1 fruit fly cellular context compared by ENCODE assay signal in the genomic region with DNA sequence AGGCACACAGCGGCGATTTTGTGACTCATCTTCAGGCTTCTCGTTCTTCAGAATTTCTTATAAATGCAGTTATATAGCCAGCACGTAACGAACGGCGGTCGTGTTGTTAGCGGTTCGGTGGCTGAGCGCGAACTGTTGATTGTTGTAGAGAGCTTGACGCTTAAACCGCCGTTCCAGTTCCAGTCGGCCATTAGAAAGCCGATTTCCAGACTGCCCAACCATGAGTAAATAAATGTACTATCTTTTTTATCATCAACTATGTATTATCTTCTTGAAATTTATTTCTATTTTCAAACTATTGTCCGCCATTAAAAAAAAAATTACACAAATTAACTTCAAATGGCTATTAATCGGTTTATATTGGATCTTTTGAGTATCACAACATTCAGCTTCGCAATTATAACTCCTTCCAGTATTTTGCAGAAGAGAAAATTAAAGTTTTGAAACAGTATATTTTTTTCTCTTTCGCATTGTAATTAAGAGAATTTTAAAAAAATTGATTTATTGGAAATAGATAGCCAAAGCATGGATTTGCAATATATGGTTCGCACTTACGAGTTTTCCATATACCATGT.
TF ChIP-seq lines count a peak whose summit lies in the region.

A gene (minus strand): TSS at position 141 of the 575 bp plus-strand sequence.

TF ChIP-seq in whole organism, embryonic, 481 proteins besides CTCF, POLR2A, EP300 and RAD21 (continued from another document):
- no peak for TF ChIP-seq MESR4 (GFP tag; optimal IDR thresholded peaks at IDR 0.05; lab: Kevin White, UChicago)
- TF ChIP-seq fd3F (GFP tag; optimal IDR thresholded peaks at IDR 0.05; lab: Kevin White, UChicago), result no peak
- TF ChIP-seq fd64A (GFP tag; optimal IDR thresholded peaks at IDR 0.05; lab: Kevin White, UChicago), result no peak
- no peak for TF ChIP-seq CG2202 (tag; optimal IDR thresholded peaks at IDR 0.05; lab: Kevin White, UChicago)
- no peak for TF ChIP-seq Myb (GFP tag; optimal IDR thresholded peaks at IDR 0.05; lab: Kevin White, UChicago)
- no peak for TF ChIP-seq CG31224 (GFP tag; IDR thresholded peaks at IDR 0.05; lab: Robert Waterston, UW)
- no peak for TF ChIP-seq onecut (GFP tag; IDR thresholded peaks at IDR 0.05; lab: Robert Waterston, UW)
- no peak for TF ChIP-seq CG5245 (GFP tag; optimal IDR thresholded peaks at IDR 0.05; lab: Kevin White, UChicago)
- TF ChIP-seq CG17802 (tag; optimal IDR thresholded peaks at IDR 0.05; lab: Kevin White, UChicago), result no peak
- no peak for TF ChIP-seq Chrac-16 (GFP tag; optimal IDR thresholded peaks at IDR 0.05; lab: Kevin White, UChicago)
- no peak for TF ChIP-seq BtbVII (GFP tag; optimal IDR thresholded peaks at IDR 0.05; lab: Kevin White, UChicago)
- no peak for TF ChIP-seq D19B (GFP tag; optimal IDR thresholded peaks at IDR 0.05; lab: Kevin White, UChicago)
- TF ChIP-seq sisA (GFP tag; IDR thresholded peaks at IDR 0.05; lab: Robert Waterston, UW), result no peak
- TF ChIP-seq Sin3A (optimal IDR thresholded peaks at IDR 0.05; lab: Kevin White, UChicago), result no peak
- no peak for TF ChIP-seq B-H1 (GFP tag; IDR thresholded peaks at IDR 0.05; lab: Robert Waterston, UW)
- no peak for TF ChIP-seq wdn (GFP tag; IDR thresholded peaks at IDR 0.05; lab: Robert Waterston, UW)
- TF ChIP-seq pzg (GFP tag; optimal IDR thresholded peaks at IDR 0.05; lab: Kevin White, UChicago), result peak; percentile 0
- TF ChIP-seq ato (GFP tag; IDR thresholded peaks at IDR 0.05; lab: Robert Waterston, UW; ENCODE audit: partially characterized antibody), result no peak
- no peak for TF ChIP-seq CG6689 (GFP tag; IDR thresholded peaks at IDR 0.05; lab: Robert Waterston, UW)
- TF ChIP-seq CG12104 (GFP tag; optimal IDR thresholded peaks at IDR 0.05; lab: Kevin White, UChicago), result no peak
- TF ChIP-seq Jarid2 (GFP tag; optimal IDR thresholded peaks at IDR 0.05; lab: Kevin White, UChicago), result peak; percentile 65
- TF ChIP-seq CG14860 (GFP tag; IDR thresholded peaks at IDR 0.05; lab: Robert Waterston, UW; ENCODE audit: partially characterized antibody), result no peak
- peak; percentile 0 for TF ChIP-seq kni (GFP tag; optimal IDR thresholded peaks at IDR 0.05; lab: Kevin White, UChicago)
- no peak for TF ChIP-seq CG8290 (GFP tag; optimal IDR thresholded peaks at IDR 0.05; lab: Kevin White, UChicago)
- TF ChIP-seq CG8290 (tag; optimal IDR thresholded peaks at IDR 0.05; lab: Kevin White, UChicago), result no peak
- no peak for TF ChIP-seq GATAe (GFP tag; conservative IDR thresholded peaks at IDR 0.05; lab: Robert Waterston, UW)
- TF ChIP-seq CG6791 (GFP tag; IDR thresholded peaks at IDR 0.05; lab: Robert Waterston, UW; ENCODE audit: partially characterized antibody), result no peak
- TF ChIP-seq CrebB (tag; optimal IDR thresholded peaks at IDR 0.05; lab: Kevin White, UChicago), result no peak
- TF ChIP-seq p53 (GFP tag; optimal IDR thresholded peaks at IDR 0.05; lab: Kevin White, UChicago), result no peak
- no peak for TF ChIP-seq Hsf (GFP tag; optimal IDR thresholded peaks at IDR 0.05; lab: Kevin White, UChicago)
- TF ChIP-seq CG10274 (GFP tag; optimal IDR thresholded peaks at IDR 0.05; lab: Kevin White, UChicago), result no peak
- TF ChIP-seq CG31388 (GFP tag; optimal IDR thresholded peaks at IDR 0.05; lab: Kevin White, UChicago), result no peak
- no peak for TF ChIP-seq CG11398 (GFP tag; optimal IDR thresholded peaks at IDR 0.05; lab: Kevin White, UChicago)
- no peak for TF ChIP-seq CG13287 (GFP tag; IDR thresholded peaks at IDR 0.05; lab: Robert Waterston, UW; ENCODE audit: partially characterized antibody)
- TF ChIP-seq Antp (GFP tag; optimal IDR thresholded peaks at IDR 0.05; lab: Kevin White, UChicago), result no peak
- TF ChIP-seq stwl (tag; optimal IDR thresholded peaks at IDR 0.05; lab: Kevin White, UChicago), result peak; percentile 6
- TF ChIP-seq CG15601 (tag; optimal IDR thresholded peaks at IDR 0.05; lab: Kevin White, UChicago), result no peak
- TF ChIP-seq Pdp1 (GFP tag; optimal IDR thresholded peaks at IDR 0.05; lab: Kevin White, UChicago), result peak in 1 of 2 experiments; percentile 31
- TF ChIP-seq CG34422 (GFP tag; IDR thresholded peaks at IDR 0.05; lab: Robert Waterston, UW), result 0 out of 3 replicates have a peak, but pooled peaks have one; percentile 35
- TF ChIP-seq CG7357 (GFP tag; IDR thresholded peaks at IDR 0.05; lab: Robert Waterston, UW), result no peak
- no peak for TF ChIP-seq so (GFP tag; IDR thresholded peaks at IDR 0.05; lab: Robert Waterston, UW)
- TF ChIP-seq chif (GFP tag; optimal IDR thresholded peaks at IDR 0.05; lab: Kevin White, UChicago), result no peak
- no peak for TF ChIP-seq seq (GFP tag; IDR thresholded peaks at IDR 0.05; lab: Robert Waterston, UW)
- TF ChIP-seq Oaz (GFP tag; IDR thresholded peaks at IDR 0.05; lab: Robert Waterston, UW), result no peak
- no peak for TF ChIP-seq scrt (GFP tag; optimal IDR thresholded peaks at IDR 0.05; lab: Kevin White, UChicago)
- TF ChIP-seq CG12769 (tag; optimal IDR thresholded peaks at IDR 0.05; lab: Kevin White, UChicago), result no peak
- TF ChIP-seq CG17912 (GFP tag; optimal IDR thresholded peaks at IDR 0.05; lab: Kevin White, UChicago), result no peak
- no peak for TF ChIP-seq H15 (GFP tag; IDR thresholded peaks at IDR 0.05; lab: Robert Waterston, UW)
- TF ChIP-seq CG7556 (GFP tag; optimal IDR thresholded peaks at IDR 0.05; lab: Kevin White, UChicago), result no peak
- TF ChIP-seq CG13123 (GFP tag; optimal IDR thresholded peaks at IDR 0.05; lab: Kevin White, UChicago), result no peak
- TF ChIP-seq unpg (GFP tag; optimal IDR thresholded peaks at IDR 0.05; lab: Kevin White, UChicago), result no peak
- TF ChIP-seq CG2199 (GFP tag; IDR thresholded peaks at IDR 0.05; lab: Robert Waterston, UW), result no peak
- TF ChIP-seq CG6654 (GFP tag; optimal IDR thresholded peaks at IDR 0.05; lab: Kevin White, UChicago), result no peak
- no peak for TF ChIP-seq Poxn (GFP tag; IDR thresholded peaks at IDR 0.05; lab: Robert Waterston, UW)
- no peak for TF ChIP-seq gce (GFP tag; IDR thresholded peaks at IDR 0.05; lab: Robert Waterston, UW)
- TF ChIP-seq lov (optimal IDR thresholded peaks at IDR 0.05; lab: Kevin White, UChicago), result no peak
- 0 out of 3 replicates have a peak, but pooled peaks have one; percentile 35 for TF ChIP-seq lov (GFP tag; IDR thresholded peaks at IDR 0.05; lab: Robert Waterston, UW)
- TF ChIP-seq cg (GFP tag; optimal IDR thresholded peaks at IDR 0.05; lab: Kevin White, UChicago), result no peak
- TF ChIP-seq CG1647 (GFP tag; optimal IDR thresholded peaks at IDR 0.05; lab: Kevin White, UChicago), result no peak
- no peak for TF ChIP-seq CG2120 (GFP tag; optimal IDR thresholded peaks at IDR 0.05; lab: Kevin White, UChicago)
- TF ChIP-seq Dll (GFP tag; IDR thresholded peaks at IDR 0.05; lab: Robert Waterston, UW; ENCODE audit: partially characterized antibody), result peak; percentile 28; the same call in 1 of the 4 replicates
- peak; percentile 52; the same call in 1 of the 2 replicates for TF ChIP-seq chm (GFP tag; IDR thresholded peaks at IDR 0.05; lab: Robert Waterston, UW)
- TF ChIP-seq CG12155 (GFP tag; optimal IDR thresholded peaks at IDR 0.05; lab: Kevin White, UChicago), result no peak
- no peak for TF ChIP-seq gem (tag; optimal IDR thresholded peaks at IDR 0.05; lab: Kevin White, UChicago)
- TF ChIP-seq Mrtf (GFP tag; IDR thresholded peaks at IDR 0.05; lab: Robert Waterston, UW), result no peak
- no peak for TF ChIP-seq CG11723 (GFP tag; optimal IDR thresholded peaks at IDR 0.05; lab: Kevin White, UChicago)
- TF ChIP-seq oc (tag; optimal IDR thresholded peaks at IDR 0.05; lab: Kevin White, UChicago), result peak; percentile 5
- TF ChIP-seq ac (GFP tag; optimal IDR thresholded peaks at IDR 0.05; lab: Kevin White, UChicago), result no peak
- no peak for TF ChIP-seq CG17361 (GFP tag; IDR thresholded peaks at IDR 0.05; lab: Robert Waterston, UW)
- no peak for TF ChIP-seq CG13296 (GFP tag; optimal IDR thresholded peaks at IDR 0.05; lab: Kevin White, UChicago)
- TF ChIP-seq bowl (GFP tag; IDR thresholded peaks at IDR 0.05; lab: Robert Waterston, UW), result no peak
- TF ChIP-seq ci (GFP tag; IDR thresholded peaks at IDR 0.05; lab: Robert Waterston, UW), result peak; percentile 26; the same call in 1 of the 3 replicates
- TF ChIP-seq crp (GFP tag; optimal IDR thresholded peaks at IDR 0.05; lab: Kevin White, UChicago), result no peak
- TF ChIP-seq CG4328 (GFP tag; optimal IDR thresholded peaks at IDR 0.05; lab: Kevin White, UChicago), result no peak
- TF ChIP-seq Nf-YA (GFP tag; IDR thresholded peaks at IDR 0.05; lab: Robert Waterston, UW), result no peak
- TF ChIP-seq CG11695 (GFP tag; IDR thresholded peaks at IDR 0.05; lab: Robert Waterston, UW), result no peak
- no peak for TF ChIP-seq CG33213 (GFP tag; optimal IDR thresholded peaks at IDR 0.05; lab: Kevin White, UChicago)
- no peak for TF ChIP-seq hbn (GFP tag; IDR thresholded peaks at IDR 0.05; lab: Robert Waterston, UW; ENCODE audit: partially characterized antibody)
- TF ChIP-seq eve (GFP tag; optimal IDR thresholded peaks at IDR 0.05; lab: Kevin White, UChicago), result no peak
- TF ChIP-seq sug (tag; optimal IDR thresholded peaks at IDR 0.05; lab: Kevin White, UChicago), result no peak
- TF ChIP-seq sob (GFP tag; IDR thresholded peaks at IDR 0.05; lab: Robert Waterston, UW), result no peak
- TF ChIP-seq CG7963 (GFP tag; IDR thresholded peaks at IDR 0.05; lab: Robert Waterston, UW; ENCODE audit: partially characterized antibody), result no peak
- TF ChIP-seq CG17385 (GFP tag; optimal IDR thresholded peaks at IDR 0.05; lab: Kevin White, UChicago), result no peak
- TF ChIP-seq Fer2 (tag; optimal IDR thresholded peaks at IDR 0.05; lab: Kevin White, UChicago), result no peak
- TF ChIP-seq CG10366 (GFP tag; IDR thresholded peaks at IDR 0.05; lab: Robert Waterston, UW), result no peak
- TF ChIP-seq CG30020 (tag; optimal IDR thresholded peaks at IDR 0.05; lab: Kevin White, UChicago), result no peak
- TF ChIP-seq fd96Cb (tag; optimal IDR thresholded peaks at IDR 0.05; lab: Kevin White, UChicago), result no peak
- TF ChIP-seq CG7786 (GFP tag; optimal IDR thresholded peaks at IDR 0.05; lab: Kevin White, UChicago), result no peak
- TF ChIP-seq Gug (GFP tag; IDR thresholded peaks at IDR 0.05; lab: Robert Waterston, UW), result no peak
- no peak for TF ChIP-seq CoRest (tag; optimal IDR thresholded peaks at IDR 0.05; lab: Kevin White, UChicago)
- no peak for TF ChIP-seq Hey (tag; optimal IDR thresholded peaks at IDR 0.05; lab: Kevin White, UChicago)
- no peak for TF ChIP-seq ERR (GFP tag; optimal IDR thresholded peaks at IDR 0.05; lab: Kevin White, UChicago)
- peak; percentile 12 for TF ChIP-seq phol (tag; optimal IDR thresholded peaks at IDR 0.05; lab: Kevin White, UChicago)
- no peak for TF ChIP-seq CG1529 (GFP tag; optimal IDR thresholded peaks at IDR 0.05; lab: Kevin White, UChicago)
- no peak for TF ChIP-seq ftz-f1 (GFP tag; optimal IDR thresholded peaks at IDR 0.05; lab: Kevin White, UChicago)
- TF ChIP-seq PHDP (tag; optimal IDR thresholded peaks at IDR 0.05; lab: Kevin White, UChicago), result no peak
- no peak for TF ChIP-seq CG14014 (GFP tag; IDR thresholded peaks at IDR 0.05; lab: Robert Waterston, UW)
- no peak for TF ChIP-seq HLH4C (GFP tag; IDR thresholded peaks at IDR 0.05; lab: Robert Waterston, UW; ENCODE audit: partially characterized antibody)
- TF ChIP-seq Eip74EF (GFP tag; optimal IDR thresholded peaks at IDR 0.05; lab: Kevin White, UChicago), result no peak
- TF ChIP-seq twi (tag; optimal IDR thresholded peaks at IDR 0.05; lab: Kevin White, UChicago), result no peak
- no peak for TF ChIP-seq chn (GFP tag; optimal IDR thresholded peaks at IDR 0.05; lab: Kevin White, UChicago)
- no peak for TF ChIP-seq grn (GFP tag; optimal IDR thresholded peaks at IDR 0.05; lab: Kevin White, UChicago)
- no peak for TF ChIP-seq Dek (tag; optimal IDR thresholded peaks at IDR 0.05; lab: Kevin White, UChicago)
- TF ChIP-seq sens (GFP tag; lab: Kevin White, UChicago), result peak; percentile 63
- TF ChIP-seq CG7271 (tag; optimal IDR thresholded peaks at IDR 0.05; lab: Kevin White, UChicago), result no peak
- no peak for TF ChIP-seq CG42726 (GFP tag; IDR thresholded peaks at IDR 0.05; lab: Robert Waterston, UW; ENCODE audit: partially characterized antibody)
- TF ChIP-seq slbo (GFP tag; IDR thresholded peaks at IDR 0.05; lab: Robert Waterston, UW), result no peak
- no peak for TF ChIP-seq CG6254 (GFP tag; optimal IDR thresholded peaks at IDR 0.05; lab: Kevin White, UChicago)
- TF ChIP-seq CG32767 (GFP tag; IDR thresholded peaks at IDR 0.05; lab: Robert Waterston, UW), result no peak
- TF ChIP-seq sr (GFP tag; IDR thresholded peaks at IDR 0.05; lab: Robert Waterston, UW), result no peak
- TF ChIP-seq CG10959 (GFP tag; IDR thresholded peaks at IDR 0.05; lab: Robert Waterston, UW), result no peak
